Worm (Caenorhabditis elegans): ENCODE measurements around the gene cwf-19L2.
A peak's percentile ranks its signal among the peaks of the same experiment; 100 is the strongest.

The cwf-19L2 gene

DNA sequence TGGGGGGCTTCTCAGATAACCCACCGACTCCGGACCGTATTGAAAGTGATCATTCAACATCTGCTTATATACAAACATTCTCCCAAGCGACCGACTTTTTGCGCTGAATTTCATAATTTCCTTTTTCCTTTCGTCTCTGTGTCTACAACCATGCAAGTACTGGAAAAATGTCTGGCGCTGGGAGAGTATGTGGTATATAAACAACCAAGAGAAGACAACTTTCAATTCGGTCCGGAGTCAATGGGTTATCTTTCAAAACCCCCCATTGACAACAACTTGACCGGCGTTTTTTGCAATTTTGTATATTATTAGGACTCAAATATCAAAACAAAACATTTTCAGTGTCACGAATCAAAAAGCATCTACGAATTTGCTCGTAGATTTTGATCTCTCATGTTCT is 14.9 kb upstream of the cwf-19L2 start (continued):
- TF ChIP-seq snpc-3.4 (tag; optimal IDR thresholded peaks at IDR 0.05) (peak; percentile 73), gei-17 (GFP tag; optimal IDR thresholded peaks at IDR 0.05) (peak; percentile 83), K12H6.12 (tag; optimal IDR thresholded peaks at IDR 0.05) (peak; percentile 41), nhr-27 (tag; optimal IDR thresholded peaks at IDR 0.05) (peak; percentile 30), F22D6.2 (tag; optimal IDR thresholded peaks at IDR 0.05) (peak; percentile 41), repo-1 (tag; optimal IDR thresholded peaks at IDR 0.05) (peak; percentile 95), nfya-1 (tag; optimal IDR thresholded peaks at IDR 0.05; ENCODE audit: borderline replicate concordance, insufficient read depth) (no peak), F10E7.11 (tag; optimal IDR thresholded peaks at IDR 0.05) (no peak), rec-8 (tag; optimal IDR thresholded peaks at IDR 0.05) (peak in 1 of 2 experiments; percentile 6), F57C9.4 (tag; optimal IDR thresholded peaks at IDR 0.05) (no peak), sdz-38 (tag; optimal IDR thresholded peaks at IDR 0.05) (no peak), ztf-22 (GFP tag; optimal IDR thresholded peaks at IDR 0.05) (no peak), B0261.1 (tag; optimal IDR thresholded peaks at IDR 0.05) (peak; percentile 81), madf-10 (tag; optimal IDR thresholded peaks at IDR 0.05) (peak; percentile 62), F33H1.4 (GFP tag; IDR thresholded peaks at IDR 0.05) (peak; percentile 18; the same call in 1 of the 2 replicates), attf-5 (GFP tag; optimal IDR thresholded peaks at IDR 0.05) (peak; percentile 58), cebp-1 (GFP tag; IDR thresholded peaks at IDR 0.05) (peak; percentile 92), cebp-1 (tag; optimal IDR thresholded peaks at IDR 0.05) (peak; percentile 98), let-607 (tag; optimal IDR thresholded peaks at IDR 0.05) (peak; percentile 43 to 62), hlh-12 (tag; optimal IDR thresholded peaks at IDR 0.05) (no peak), egl-44 (GFP tag; IDR thresholded peaks at IDR 0.05) (peak; percentile 42; the same call in 1 of the 2 replicates), pbrm-1 (GFP tag; IDR thresholded peaks at IDR 0.05) (peak; percentile 58; the same call in 1 of the 2 replicates), dox-1 (GFP tag; IDR thresholded peaks at IDR 0.05) (peak; percentile 56), lin-54 (GFP tag; optimal IDR thresholded peaks at IDR 0.05) (peak; percentile 76), athp-1 (tag; optimal IDR thresholded peaks at IDR 0.05) (peak; percentile 5), ceh-79 (tag; optimal IDR thresholded peaks at IDR 0.05) (peak; percentile 67), F23B12.7 (tag; optimal IDR thresholded peaks at IDR 0.05; ENCODE audit: insufficient read depth) (peak; percentile 41), F55B11.4 (tag; optimal IDR thresholded peaks at IDR 0.05; ENCODE audit: borderline replicate concordance, insufficient read depth) (no peak), akir-1 (GFP tag; optimal IDR thresholded peaks at IDR 0.05) (peak; percentile 37), tlf-1 (GFP tag; optimal IDR thresholded peaks at IDR 0.05) (peak; percentile 51), C06A6.2 (GFP tag; conservative IDR thresholded peaks at IDR 0.05) (peak; percentile 79), snpc-4 (GFP tag; optimal IDR thresholded peaks at IDR 0.05) (peak; percentile 97), snpc-4 (tag; optimal IDR thresholded peaks at IDR 0.05) (peak; percentile 99 to 100 (median 100)), D2030.7 (GFP tag; IDR thresholded peaks at IDR 0.05) (no peak)

DNA sequence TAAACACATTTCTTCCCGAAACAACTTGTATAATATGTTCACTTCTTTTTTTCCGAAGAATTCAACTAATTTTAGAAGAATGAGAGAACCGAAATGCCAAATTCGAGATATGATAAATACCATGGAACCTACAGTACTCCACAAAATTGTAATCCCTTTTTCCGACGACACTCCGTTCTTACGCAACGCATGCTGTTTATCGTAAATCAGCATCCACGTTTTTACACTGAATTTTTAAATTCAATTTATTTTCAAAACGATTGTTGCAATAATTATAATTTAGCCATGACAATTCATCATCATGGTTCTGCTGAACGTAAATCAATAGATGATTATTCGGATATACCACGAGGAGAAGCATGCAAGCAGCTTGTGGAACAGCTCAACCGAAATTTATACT is 12.3 kb upstream of the cwf-19L2 start, which contains the start of gene B0361.3:
Gene B0361.3, plus strand, starts transcription at position 284 of the 400 bp plus-strand sequence.
- no peak for TF ChIP-seq K11D2.4 (GFP tag; IDR thresholded peaks at IDR 0.05)
- peak; percentile 66; the same call in 1 of the 2 replicates for TF ChIP-seq attf-3 (GFP tag; conservative IDR thresholded peaks at IDR 0.05)
- no peak for TF ChIP-seq snpc-4 (GFP tag; optimal IDR thresholded peaks at IDR 0.05)
- TF ChIP-seq snpc-4 (tag; optimal IDR thresholded peaks at IDR 0.05), result peak in 1 of 4 experiments; percentile 55

DNA sequence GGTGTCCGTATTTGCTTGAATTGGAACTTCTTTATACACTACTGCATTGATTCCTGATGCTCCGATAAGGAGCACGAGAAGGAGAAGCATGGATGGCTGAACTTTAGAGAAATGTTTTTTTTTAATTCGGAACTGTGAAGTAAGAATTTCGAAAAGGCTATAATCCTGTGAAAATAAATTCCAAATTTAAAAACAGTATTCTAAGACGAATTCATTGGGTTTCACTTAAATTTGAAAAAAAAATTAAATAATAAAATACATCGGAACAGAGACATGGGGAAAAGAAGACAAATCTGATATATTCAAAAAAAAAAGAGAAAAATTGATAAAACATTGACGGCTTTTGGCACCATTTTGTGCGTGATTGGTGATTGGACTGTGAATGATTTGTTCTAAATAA is 7.7 kb upstream of the cwf-19L2 start, which contains the start of gene pho-5:
Gene pho-5, minus strand, starts transcription at position 101 of the 400 bp plus-strand sequence.
- TF ChIP-seq mel-28 (tag; optimal IDR thresholded peaks at IDR 0.05; ENCODE audit: borderline replicate concordance) (no peak), T07F8.4 (tag; optimal IDR thresholded peaks at IDR 0.05) (no peak), ztf-18 (tag; optimal IDR thresholded peaks at IDR 0.05) (no peak), bed-2 (GFP tag; IDR thresholded peaks at IDR 0.05) (no peak), snpc-1.3 (tag; optimal IDR thresholded peaks at IDR 0.05; ENCODE audit: insufficient read depth) (peak; percentile 9)

Data from whole organism, young adult.